Worm (Caenorhabditis elegans) whole organism, L3 larva: Measurements from ENCODE around the gene F52H2.3.

ENCODE experiments used
- R02D3.7 ChIP-seq: fragments of 150-350 bp; optimal IDR thresholded peaks from 2 replicates; lab custom pipeline; 2014; ENCODE audit warnings: missing biosample characterization, missing genetic modification characterization
- ama-1 ChIP-seq: fragments of 150-350 bp; optimal IDR thresholded peaks from 2 replicates; lab custom pipeline; 2018
- ceh-82 ChIP-seq: fragments of 150-350 bp; optimal IDR thresholded peaks from 2 replicates; lab custom pipeline; 2014; ENCODE audit warnings: missing biosample characterization, missing genetic modification characterization
- fkh-10 ChIP-seq: sonication (generic microtip); optimal IDR thresholded peaks from 2 replicates; lab custom pipeline; 2017; ENCODE audit warnings: missing biosample characterization, missing genetic modification reagents, missing genetic modification characterization
- fos-1 ChIP-seq: fragments of 150-350 bp; optimal IDR thresholded peaks from 2 replicates; lab custom pipeline; 2014; ENCODE audit warnings: missing biosample characterization, missing genetic modification characterization
- jun-1 ChIP-seq: fragments of 150-350 bp; optimal IDR thresholded peaks from 2 replicates; lab custom pipeline; 2014; ENCODE audit warnings: missing biosample characterization, missing genetic modification reagents, missing genetic modification characterization
- nhr-237 ChIP-seq: fragments of 150-350 bp; optimal IDR thresholded peaks from 2 replicates; lab custom pipeline; 2014; ENCODE audit warnings: missing biosample characterization, missing genetic modification characterization
- unc-39 ChIP-seq: sonication (generic microtip); optimal IDR thresholded peaks from 4 replicates; lab custom pipeline; 2017; ENCODE audit warnings: missing biosample characterization, missing genetic modification characterization
- unc-62 ChIP-seq: fragments of 150-350 bp; sonication (generic microtip); optimal IDR thresholded peaks from 4 replicates; lab custom pipeline; 2014; ENCODE audit warnings: missing biosample characterization, missing genetic modification reagents, missing genetic modification characterization

- TF ChIP-seq ceh-82 (tag; lab: Kevin White, UChicago) (no peak), unc-39 (no peak), R02D3.7 (tag; lab: Kevin White, UChicago) (no peak), nhr-237 (tag; lab: Kevin White, UChicago) (no peak), fkh-10 (GFP tag; lab: Kevin White, UChicago) (no peak), fos-1 (tag; lab: Kevin White, UChicago) (no peak), jun-1 (tag; lab: Kevin White, UChicago) (no peak), unc-62 (GFP tag; lab: Kevin White, UChicago) (no peak), ama-1 (lab: Kevin White, UChicago) (no peak)
Measured at ce11 chrX:2559399-2559798, 18.5 kb upstream of the F52H2.3 start.
